1 worm cellular context compared by ENCODE assay signal in the genomic region with DNA sequence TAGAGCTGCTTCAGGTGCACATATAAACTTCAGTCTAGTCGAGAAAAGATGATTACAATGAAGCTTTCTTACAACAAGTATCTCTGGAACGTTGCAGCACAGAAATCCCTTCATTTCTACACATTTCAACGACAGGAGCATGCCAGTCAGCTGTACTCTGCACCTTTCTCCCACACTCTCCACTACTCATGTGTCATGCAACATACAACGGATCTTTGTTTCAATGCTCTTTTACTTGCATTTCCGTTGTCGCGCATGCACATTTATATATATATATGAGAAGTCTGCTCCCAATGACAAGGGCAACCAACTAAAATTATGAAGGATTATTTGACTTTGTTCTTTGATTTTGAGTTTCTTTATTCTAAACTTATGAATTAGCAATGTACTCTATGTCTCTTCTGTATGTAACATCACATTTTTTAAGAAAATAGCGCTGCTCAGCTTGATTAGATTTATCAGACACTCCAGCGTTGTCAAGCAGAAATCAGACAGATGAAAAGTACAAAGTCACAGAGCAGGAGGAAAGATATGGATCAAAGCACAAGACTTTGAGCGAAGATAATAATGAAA.
TF ChIP-seq lines count a peak whose summit lies in the region.

No protein-coding gene starts in this region.

TF ChIP-seq in whole organism, L1 larva, 84 proteins besides CTCF, POLR2A, EP300 and RAD21 (continued from another document):
- peak; percentile 59 for TF ChIP-seq nhr-71 (tag; optimal IDR thresholded peaks at IDR 0.05; lab: Kevin White, UChicago)
- TF ChIP-seq C16A3.4 (tag; optimal IDR thresholded peaks at IDR 0.05; lab: Kevin White, UChicago) = no peak
- no peak for TF ChIP-seq lin-35 (GFP tag; optimal IDR thresholded peaks at IDR 0.05; lab: Kevin White, UChicago)
- peak; percentile 80 for TF ChIP-seq fkh-8 (tag; optimal IDR thresholded peaks at IDR 0.05; lab: Kevin White, UChicago)
- no peak for TF ChIP-seq ama-1 (optimal IDR thresholded peaks at IDR 0.05; lab: Kevin White, UChicago)
